Fruit fly (Drosophila melanogaster) whole organism, prepupa: Measurements from ENCODE around the gene Mcm3.

ENCODE experiments used
- CG32006 ChIP-seq: fragments of 200-800 bp; sonication (Bioruptor generic); optimal IDR thresholded peaks from 3 replicates; lab custom pipeline; 2017; ENCODE audit warnings: missing biosample characterization, mild to moderate bottlenecking, missing genetic modification characterization
- CG8119 ChIP-seq: fragments of 200-800 bp; sonication (Bioruptor generic); IDR thresholded peaks from 3 replicates; pipeline ENCODE4 v1.3.6; 2022; ENCODE audit warnings: missing biosample characterization, missing genetic modification characterization
- Eip75B ChIP-seq: fragments of 200-800 bp; sonication (Bioruptor generic); optimal IDR thresholded peaks from 3 replicates; lab custom pipeline; 2016; ENCODE audit warnings: missing biosample characterization, missing genetic modification characterization
- lz ChIP-seq: fragments of 200-800 bp; sonication (Bioruptor generic); optimal IDR thresholded peaks from 3 replicates; lab custom pipeline; 2016; ENCODE audit warnings: missing biosample characterization, missing genetic modification characterization

dm6 chrX:5308963-5309362 lies 14.7 kb upstream of the Mcm3 start, which contains the start of the genes Cdk7 and snf:
- peak; percentile 42 for TF ChIP-seq lz (GFP tag; lab: Kevin White, UChicago)
- no peak for TF ChIP-seq CG32006 (GFP tag; lab: Kevin White, UChicago)
- TF ChIP-seq Eip75B (GFP tag; lab: Kevin White, UChicago), result no peak
- no peak for TF ChIP-seq CG8119
